Worm (Caenorhabditis elegans) whole organism, midembryonic: ENCODE results near the gene ZK512.1.

ENCODE experiments used
- T22C8.4 ChIP-seq: fragments of 200-800 bp; sonication (Bioruptor generic); IDR thresholded peaks from 2 replicates; pipeline ENCODE4 v1.3.6; 2022; ENCODE audit warnings: missing genetic modification characterization, missing compliant biosample characterization
- flt-1 ChIP-seq: fragments of 200-800 bp; sonication (Bioruptor generic); IDR thresholded peaks from 2 replicates; pipeline ENCODE4 v1.3.6; 2022; ENCODE audit warnings: missing genetic modification characterization, missing compliant biosample characterization
- med-1 ChIP-seq: sonication (generic microtip); optimal IDR thresholded peaks from 2 replicates; lab custom pipeline; 2017; ENCODE audit warnings: missing genetic modification characterization, mild to moderate bottlenecking, missing compliant biosample characterization, antibody characterized with exemption, missing genetic modification reagents; ENCODE audit not compliant: insufficient read depth
- ref-1 ChIP-seq: fragments of 200-800 bp; sonication (Bioruptor generic); conservative IDR thresholded peaks from 2 replicates; pipeline ENCODE4 v1.3.6; 2022; ENCODE audit warnings: missing genetic modification reagents, missing genetic modification characterization, missing compliant biosample characterization
- ztf-23 ChIP-seq: fragments of 200-800 bp; sonication (Bioruptor generic); IDR thresholded peaks from 2 replicates; pipeline ENCODE4 v1.3.6; 2022; ENCODE audit warnings: missing genetic modification reagents, missing genetic modification characterization, missing compliant biosample characterization

DNA sequence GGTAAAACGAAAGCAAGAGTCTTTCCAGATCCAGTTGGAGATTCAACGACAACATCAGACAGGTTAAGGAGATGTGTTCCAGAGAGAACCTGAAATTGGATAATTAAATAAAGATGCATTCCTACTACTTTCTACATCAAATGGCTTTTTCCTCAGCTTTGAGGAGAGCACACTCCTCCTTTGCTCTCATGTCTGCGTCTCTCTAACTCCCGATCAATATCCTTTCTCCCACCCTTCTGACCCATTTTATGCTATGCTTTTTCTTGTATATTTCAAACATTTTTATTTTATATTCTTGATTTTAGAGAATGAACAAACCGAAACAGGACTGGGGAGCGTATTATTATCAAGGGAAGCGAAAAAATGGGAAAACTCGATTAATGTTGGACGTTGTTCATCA lies 29.2 kb downstream of the ZK512.1 start, which contains the start of gene ZK512.11:
- TF ChIP-seq ztf-23 (no peak), T22C8.4 (GFP tag; lab: Robert Waterston, UW) (peak; percentile 23; the same call in 1 of the 2 replicates), med-1 (GFP tag; lab: Kevin White, UChicago) (no peak), ref-1 (GFP tag; lab: Robert Waterston, UW) (no peak), flt-1 (GFP tag; lab: Robert Waterston, UW) (no peak)
